Worm (Caenorhabditis elegans) whole organism, L4/young adult: ENCODE data around the gene cha-1.

Experiments
- dao-5 ChIP-seq: sonication (generic microtip); optimal IDR thresholded peaks from 2 replicates; lab custom pipeline; 2016; ENCODE audit warnings: missing genotype, missing genetic modification characterization, moderate library complexity, missing compliant biosample characterization
- him-1 ChIP-seq: sonication (generic microtip); optimal IDR thresholded peaks from 2 replicates; lab custom pipeline; 2016; ENCODE audit warnings: missing genotype, missing genetic modification reagents, missing genetic modification characterization, missing compliant biosample characterization

DNA sequence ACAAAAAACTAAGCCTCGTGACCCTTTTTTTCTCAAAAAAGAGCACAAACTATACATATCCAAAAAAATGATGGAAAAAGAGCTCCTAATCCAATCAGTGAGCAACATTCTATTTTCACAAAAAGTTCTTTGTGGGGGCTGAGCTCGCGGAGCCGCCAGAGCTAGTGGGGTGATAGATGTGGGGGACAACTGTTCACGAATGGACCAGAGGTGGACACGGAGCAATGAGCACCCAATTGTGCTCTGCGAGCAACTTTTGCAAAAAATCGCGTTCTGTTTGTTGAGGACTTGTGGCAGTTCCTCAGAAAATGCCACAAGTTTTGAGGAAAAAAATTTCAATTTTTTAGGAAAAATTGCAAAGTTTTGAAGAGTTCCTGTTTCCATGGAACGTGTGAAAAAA is 30.3 kb upstream of the cha-1 start:
- TF ChIP-seq dao-5 (tag; lab: Kevin White, UChicago) (no peak), him-1 (tag; lab: Kevin White, UChicago) (no peak)
